Fruit fly (Drosophila melanogaster) whole organism: ENCODE measurements around the gene eIF4G2.

ENCODE experiments used
- CG8478 ChIP-seq: fragments of >200 bp; optimal IDR thresholded peaks from 2 replicates; lab custom pipeline; 2018; ENCODE audit warnings: inconsistent platforms
- Dll ChIP-seq: fragments of >200 bp; optimal IDR thresholded peaks from 2 replicates; lab custom pipeline; 2017
- EcR ChIP-seq, 2 experiments: fragments of >200 bp; optimal IDR thresholded peaks; 2 replicates each; lab custom pipeline; 2017; ENCODE audit warnings: missing biosample characterization in 2 of 2, missing genetic modification characterization in 2 of 2, missing genetic modification reagents in 2 of 2
- pan ChIP-seq: fragments of >200 bp; optimal IDR thresholded peaks from 2 replicates; lab custom pipeline; 2017
- psq ChIP-seq: fragments of >200 bp; optimal IDR thresholded peaks from 2 replicates; lab custom pipeline; 2017
- usp ChIP-seq: fragments of >200 bp; optimal IDR thresholded peaks from 2 replicates; lab custom pipeline; 2017; ENCODE audit warnings: missing biosample characterization, missing genetic modification characterization, mixed read lengths

DNA sequence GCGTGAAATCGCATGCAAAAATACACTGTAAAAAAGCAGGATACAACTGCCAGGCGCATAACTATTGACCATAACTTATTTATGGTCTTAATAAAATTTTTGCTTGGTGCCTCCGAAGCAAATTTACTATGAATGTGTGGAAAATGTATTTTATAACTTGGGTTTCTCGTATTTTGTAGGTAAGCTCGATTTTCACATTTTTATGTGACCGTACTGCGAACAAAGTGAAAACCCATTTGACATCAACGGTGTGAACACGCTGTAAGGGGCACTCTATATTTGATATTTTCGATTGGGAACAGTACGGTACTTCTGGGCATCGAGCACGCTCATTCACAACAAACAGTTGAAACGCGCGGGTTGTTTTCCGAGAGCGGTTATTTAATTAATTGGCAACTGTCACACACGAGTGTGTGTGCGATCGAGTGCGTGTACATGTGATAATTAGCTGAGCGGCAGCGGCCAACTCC, 37.5 kb downstream of the eIF4G2 start, which contains the start of the genes Nup98-96 and mbc:
- TF ChIP-seq usp (GFP tag; lab: Kevin White, UChicago) (no peak), Dll (lab: Kevin White, UChicago) (no peak), CG8478 (lab: Kevin White, UChicago) (no peak), EcR (GFP tag; optimal IDR thresholded peaks at IDR 0.05; lab: Kevin White, UChicago) (no peak), pan (lab: Kevin White, UChicago) (no peak), psq (no peak)
